Fruit fly (Drosophila melanogaster) whole organism, adult: ENCODE measurements around the gene Wdr33.

ENCODE experiments used
- CG11617 ChIP-seq: fragments of 200-800 bp; sonication (Bioruptor generic); optimal IDR thresholded peaks from 2 replicates; lab custom pipeline; 2017; ENCODE audit warnings: mild to moderate bottlenecking, missing biosample characterization, missing genetic modification reagents, missing genetic modification characterization
- CG12768 ChIP-seq: fragments of 200-800 bp; sonication (Bioruptor generic); optimal IDR thresholded peaks from 2 replicates; lab custom pipeline; 2017; ENCODE audit warnings: missing biosample characterization, missing genetic modification characterization, mild to moderate bottlenecking, moderate library complexity, missing genetic modification reagents
- CG1620 ChIP-seq: fragments of 200-800 bp; sonication (Bioruptor generic); optimal IDR thresholded peaks from 2 replicates; lab custom pipeline; 2016; ENCODE audit warnings: missing biosample characterization, missing genetic modification characterization
- CG5204 ChIP-seq: fragments of 200-800 bp; sonication (Bioruptor generic); optimal IDR thresholded peaks from 2 replicates; lab custom pipeline; 2016; ENCODE audit warnings: missing biosample characterization, missing genetic modification characterization
- Clk ChIP-seq: fragments of 200-800 bp; sonication (Bioruptor generic); optimal IDR thresholded peaks from 2 replicates; lab custom pipeline; 2017; ENCODE audit warnings: missing biosample characterization, missing genetic modification characterization
- Crg-1 ChIP-seq: fragments of 200-800 bp; sonication (Bioruptor generic); optimal IDR thresholded peaks from 2 replicates; lab custom pipeline; 2016; ENCODE audit warnings: missing biosample characterization, missing genetic modification characterization
- Mnt ChIP-seq: fragments of 200-800 bp; sonication (Bioruptor generic); optimal IDR thresholded peaks from 2 replicates; lab custom pipeline; 2016; ENCODE audit warnings: missing biosample characterization, mild to moderate bottlenecking, missing genetic modification characterization
- cic ChIP-seq: fragments of 200-800 bp; sonication (Bioruptor generic); optimal IDR thresholded peaks from 2 replicates; lab custom pipeline; 2017; ENCODE audit warnings: missing biosample characterization, mild to moderate bottlenecking, missing genetic modification characterization, moderate library complexity
- cnc ChIP-seq, 2 experiments: fragments of >200 bp; optimal IDR thresholded peaks; 2 replicates each; lab custom pipeline; 2017
- kay ChIP-seq: fragments of 200-800 bp; sonication (Bioruptor generic); peaks from one replicate; lab custom pipeline; 2016; ENCODE audit warnings: missing biosample characterization, missing genetic modification characterization, borderline replicate concordance
- ovo ChIP-seq: fragments of 200-800 bp; sonication (Bioruptor generic); optimal IDR thresholded peaks from 2 replicates; lab custom pipeline; 2016; ENCODE audit warnings: missing biosample characterization, missing genetic modification characterization
- pad ChIP-seq: fragments of 200-800 bp; sonication (Bioruptor generic); optimal IDR thresholded peaks from 3 replicates; lab custom pipeline; 2017; ENCODE audit warnings: missing biosample characterization, missing genetic modification characterization, mild to moderate bottlenecking, moderate library complexity, missing genetic modification reagents
- tj ChIP-seq: fragments of 200-800 bp; sonication (Bioruptor generic); optimal IDR thresholded peaks from 3 replicates; lab custom pipeline; 2017; ENCODE audit warnings: missing biosample characterization, mild to moderate bottlenecking, missing genetic modification characterization, moderate library complexity
- toe ChIP-seq: fragments of 200-800 bp; sonication (Bioruptor generic); optimal IDR thresholded peaks from 2 replicates; lab custom pipeline; 2016; ENCODE audit warnings: missing biosample characterization, missing genetic modification characterization

- TF ChIP-seq Crg-1 (GFP tag; lab: Kevin White, UChicago): peak; percentile 56
- TF ChIP-seq Clk: no peak
- no peak for TF ChIP-seq CG12768
- TF ChIP-seq kay (GFP tag; lab: Kevin White, UChicago): peak; percentile 11
- TF ChIP-seq tj (GFP tag; lab: Kevin White, UChicago): no peak
- no peak for TF ChIP-seq CG5204 (GFP tag; lab: Kevin White, UChicago)
- TF ChIP-seq CG1620 (GFP tag; lab: Kevin White, UChicago): peak; percentile 64
- peak; percentile 47 for TF ChIP-seq Mnt
- TF ChIP-seq ovo (GFP tag; lab: Kevin White, UChicago): no peak
- TF ChIP-seq toe: peak; percentile 43
- no peak for TF ChIP-seq cnc (optimal IDR thresholded peaks at IDR 0.05; lab: Kevin White, UChicago)
- TF ChIP-seq pad (GFP tag; lab: Kevin White, UChicago): peak; percentile 31
- TF ChIP-seq CG11617 (GFP tag; lab: Kevin White, UChicago): no peak
- TF ChIP-seq cic: no peak
Measured at dm6 chr3R:5685269-5686048, 25.0 kb downstream of the Wdr33 start, which contains the start of the genes Rab23 and plx.
